Fruit fly (Drosophila melanogaster): ENCODE data around the gene CG11882.

Gene CG11882

DNA sequence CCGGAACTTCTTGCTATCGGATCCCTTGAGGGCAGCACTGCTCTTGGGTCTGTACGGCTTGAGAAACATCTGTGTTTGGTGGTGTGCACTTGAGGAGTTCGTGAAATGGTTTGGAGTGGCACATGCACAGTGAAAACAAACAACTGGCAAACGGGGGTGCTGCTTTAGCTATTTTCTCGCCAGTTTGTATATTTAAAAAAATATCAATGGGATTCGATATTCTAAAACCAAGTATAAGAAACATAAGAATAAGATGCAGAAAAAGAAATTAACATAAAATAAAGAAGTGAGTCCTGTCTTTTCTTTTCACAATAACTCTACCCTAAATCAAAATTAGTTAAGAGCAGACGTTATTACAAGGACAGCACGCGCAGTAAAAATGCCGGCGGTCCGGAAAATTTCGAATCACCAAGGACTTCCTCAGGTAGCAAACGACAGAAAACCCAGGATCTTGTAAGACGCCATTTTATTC lies 3.7 kb upstream of the CG11882 start, which contains the start of gene eIF2D (continued):
- TF ChIP-seq OdsH (GFP tag; optimal IDR thresholded peaks at IDR 0.05) (no peak), ss (GFP tag; optimal IDR thresholded peaks at IDR 0.05) (peak in 1 of 2 experiments; percentile 33), CG6276 (GFP tag; optimal IDR thresholded peaks at IDR 0.05) (no peak), CG10669 (GFP tag; optimal IDR thresholded peaks at IDR 0.05) (no peak), vri (GFP tag; optimal IDR thresholded peaks at IDR 0.05) (no peak), fkh (GFP tag; optimal IDR thresholded peaks at IDR 0.05) (peak; percentile 7), Sox14 (GFP tag; optimal IDR thresholded peaks at IDR 0.05) (peak; percentile 63), salr (GFP tag; optimal IDR thresholded peaks at IDR 0.05) (no peak), Smox (GFP tag; optimal IDR thresholded peaks at IDR 0.05) (no peak), Blimp-1 (GFP tag; optimal IDR thresholded peaks at IDR 0.05) (no peak), CG16779 (tag; optimal IDR thresholded peaks at IDR 0.05) (no peak), CG32006 (GFP tag; optimal IDR thresholded peaks at IDR 0.05) (no peak), dac (GFP tag; optimal IDR thresholded peaks at IDR 0.05) (no peak)

- TF ChIP-seq achi (GFP tag; optimal IDR thresholded peaks at IDR 0.05) = no peak
- TF ChIP-seq CG3919 (GFP tag; optimal IDR thresholded peaks at IDR 0.05) = no peak
- TF ChIP-seq CG6792 (GFP tag; optimal IDR thresholded peaks at IDR 0.05) = no peak
- peak; percentile 2 for TF ChIP-seq Eip78C (GFP tag)
- no peak for TF ChIP-seq CG31627 (GFP tag; optimal IDR thresholded peaks at IDR 0.05)
- peak; percentile 22 for TF ChIP-seq Blimp-1 (GFP tag; optimal IDR thresholded peaks at IDR 0.05)
- no peak for TF ChIP-seq fd85E (GFP tag; optimal IDR thresholded peaks at IDR 0.05)
- TF ChIP-seq CG11294 (GFP tag; IDR thresholded peaks at IDR 0.05) = no peak
- TF ChIP-seq Hr39 (GFP tag; optimal IDR thresholded peaks at IDR 0.05) = no peak
- no peak for TF ChIP-seq net (GFP tag; optimal IDR thresholded peaks at IDR 0.05)
- no peak for TF ChIP-seq ss (GFP tag; optimal IDR thresholded peaks at IDR 0.05)
- no peak for TF ChIP-seq CG1621 (tag; optimal IDR thresholded peaks at IDR 0.05)
Observed at dm6 chr3R:29146710-29147109, 1.3 kb downstream of the CG11882 start, which contains the start of gene CG14511. Gene CG14511 (minus strand): TSS chr3R:29146893.

DNA sequence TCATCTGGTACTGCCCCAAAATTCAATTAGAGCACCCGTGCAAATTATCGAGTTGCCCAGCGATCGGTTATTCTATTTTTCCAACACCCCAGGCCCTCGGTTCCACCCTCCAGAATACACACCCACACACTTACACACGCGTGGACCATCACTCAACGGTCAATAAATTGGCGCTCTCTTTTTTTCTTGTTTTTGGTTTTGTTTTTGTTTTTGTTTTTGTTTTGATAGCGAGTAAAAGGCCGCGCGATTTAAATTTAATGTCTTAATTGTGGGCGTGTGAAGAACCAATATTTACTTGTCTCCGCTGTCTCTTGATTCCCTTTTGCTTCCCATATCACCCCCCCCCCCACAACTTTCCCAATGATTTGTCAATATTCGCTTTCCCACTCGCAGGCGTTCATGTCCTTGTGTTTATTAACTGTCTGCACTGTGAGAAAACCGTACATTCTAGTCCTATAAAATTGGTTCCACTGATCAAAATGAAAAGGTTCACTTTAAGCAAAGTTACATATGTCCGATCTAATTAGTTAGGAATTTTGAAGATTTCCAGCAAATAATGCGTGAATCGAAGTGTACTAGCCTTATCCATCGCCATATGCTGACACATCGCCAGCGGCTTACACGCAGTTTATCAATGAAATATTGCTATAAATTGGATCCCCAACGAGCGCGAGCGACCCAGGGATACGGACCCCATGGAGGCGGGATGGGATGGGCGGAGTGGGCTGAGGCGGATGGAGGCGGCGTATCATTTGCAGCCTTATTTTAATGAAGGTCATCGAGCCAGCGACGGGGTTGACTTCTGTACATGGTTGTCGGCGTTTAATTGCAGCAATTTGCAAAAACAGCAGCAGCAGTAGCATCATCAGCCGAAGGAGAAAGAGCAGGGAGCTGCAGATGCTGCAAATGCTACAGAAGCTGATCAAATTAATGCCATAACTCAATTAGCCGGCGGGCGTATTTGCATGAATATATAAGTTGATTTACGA lies 7.9 kb downstream of the CG11882 start:
- TF ChIP-seq achi (GFP tag; optimal IDR thresholded peaks at IDR 0.05) (peak; percentile 8), CG6854 (GFP tag; optimal IDR thresholded peaks at IDR 0.05) (no peak), vri (GFP tag; optimal IDR thresholded peaks at IDR 0.05) (no peak), Sox15 (GFP tag; optimal IDR thresholded peaks at IDR 0.05) (no peak), Hr4 (GFP tag; optimal IDR thresholded peaks at IDR 0.05) (no peak), CG34406 (GFP tag; optimal IDR thresholded peaks at IDR 0.05) (no peak), Eip78C (GFP tag) (peak; percentile 53), CG9139 (GFP tag; optimal IDR thresholded peaks at IDR 0.05) (peak; percentile 29), Sox102F (GFP tag; optimal IDR thresholded peaks at IDR 0.05) (no peak), fkh (GFP tag; optimal IDR thresholded peaks at IDR 0.05) (peak; percentile 32), dsx (GFP tag; optimal IDR thresholded peaks at IDR 0.05; ENCODE audit: poor library complexity, severe bottlenecking) (peak; percentile 5), CG6163 (GFP tag; IDR thresholded peaks at IDR 0.05) (peak; percentile 37; the same call in 1 of the 3 replicates), Gug (GFP tag; IDR thresholded peaks at IDR 0.05) (no peak), CG7368 (GFP tag; optimal IDR thresholded peaks at IDR 0.05) (peak; percentile 14), CG32006 (GFP tag; optimal IDR thresholded peaks at IDR 0.05) (no peak), CG15336 (GFP tag; IDR thresholded peaks at IDR 0.05) (no peak), salr (GFP tag; optimal IDR thresholded peaks at IDR 0.05) (no peak), dac (GFP tag; optimal IDR thresholded peaks at IDR 0.05) (no peak), CG3919 (GFP tag; optimal IDR thresholded peaks at IDR 0.05) (peak; percentile 29), CG8632 (GFP tag; optimal IDR thresholded peaks at IDR 0.05) (no peak), CG10631 (GFP tag; optimal IDR thresholded peaks at IDR 0.05) (no peak), pdm3 (GFP tag; optimal IDR thresholded peaks at IDR 0.05) (no peak), Ets21C (GFP tag; optimal IDR thresholded peaks at IDR 0.05) (no peak), CG6808 (GFP tag; optimal IDR thresholded peaks at IDR 0.05) (peak; percentile 29), Lpt (GFP tag; optimal IDR thresholded peaks at IDR 0.05) (no peak), net (GFP tag; optimal IDR thresholded peaks at IDR 0.05) (no peak), Ets96B (tag; optimal IDR thresholded peaks at IDR 0.05) (peak; percentile 36), CG8319 (GFP tag; optimal IDR thresholded peaks at IDR 0.05) (no peak), CG6792 (GFP tag; optimal IDR thresholded peaks at IDR 0.05) (no peak), CG10669 (GFP tag; optimal IDR thresholded peaks at IDR 0.05) (peak; percentile 68), OdsH (GFP tag; optimal IDR thresholded peaks at IDR 0.05) (no peak), CG3032 (tag; optimal IDR thresholded peaks at IDR 0.05) (no peak), Eip75B (GFP tag; optimal IDR thresholded peaks at IDR 0.05) (no peak)
